Worm (Caenorhabditis elegans): Measurements from ENCODE around the gene srv-25.

ce11 chrIV:6275671-6276209 is 27.8 kb downstream of the srv-25 start, which contains the start of the genes aat-4 and T13A10.1:
- TF ChIP-seq nhr-2 (tag; optimal IDR thresholded peaks at IDR 0.05): no peak
- no peak for TF ChIP-seq mep-1 (tag; optimal IDR thresholded peaks at IDR 0.05)
- TF ChIP-seq lin-32 (GFP tag; optimal IDR thresholded peaks at IDR 0.05): no peak
- TF ChIP-seq blmp-1 (tag; optimal IDR thresholded peaks at IDR 0.05): no peak
- TF ChIP-seq elt-1 (tag; optimal IDR thresholded peaks at IDR 0.05; ENCODE audit: borderline replicate concordance, insufficient read depth): no peak
- no peak for TF ChIP-seq lsy-2 (tag; optimal IDR thresholded peaks at IDR 0.05)
- TF ChIP-seq pha-4 (tag; optimal IDR thresholded peaks at IDR 0.05): no peak
- no peak for TF ChIP-seq ceh-39 (tag; optimal IDR thresholded peaks at IDR 0.05)
- no peak for TF ChIP-seq unc-120 (tag; optimal IDR thresholded peaks at IDR 0.05; ENCODE audit: poor library complexity, severe bottlenecking)
- TF ChIP-seq mab-5 (tag; optimal IDR thresholded peaks at IDR 0.05): no peak
- TF ChIP-seq lin-13 (tag; optimal IDR thresholded peaks at IDR 0.05): no peak
- no peak for TF ChIP-seq ztf-11 (tag; optimal IDR thresholded peaks at IDR 0.05)
- no peak for TF ChIP-seq unc-62 (GFP tag; optimal IDR thresholded peaks at IDR 0.05)
- no peak for TF ChIP-seq elt-3 (tag; optimal IDR thresholded peaks at IDR 0.05)
